Fruit fly (Drosophila melanogaster): Measurements from ENCODE around the gene RpL7-like.

The RpL7-like gene

dm6 chr2L:12103231-12104210, 47.4 kb downstream of the RpL7-like start, which contains the start of the genes Patsas and ThrRS (continued):
- TF ChIP-seq BEAF-32 (GFP tag; optimal IDR thresholded peaks at IDR 0.05), result peak; percentile 38
- TF ChIP-seq CG6765 (GFP tag; optimal IDR thresholded peaks at IDR 0.05), result peak; percentile 43
- TF ChIP-seq ro (GFP tag; IDR thresholded peaks at IDR 0.05), result no peak
- peak; percentile 75 for TF ChIP-seq scrt (GFP tag; optimal IDR thresholded peaks at IDR 0.05)
- TF ChIP-seq CG6654 (GFP tag; optimal IDR thresholded peaks at IDR 0.05), result peak; percentile 67
- TF ChIP-seq Ets65A (GFP tag), result peak; percentile 99
- peak; percentile 71 for TF ChIP-seq CG4328 (GFP tag; optimal IDR thresholded peaks at IDR 0.05)
- TF ChIP-seq ab (GFP tag; optimal IDR thresholded peaks at IDR 0.05), result peak; percentile 60
- peak; percentile 31 for TF ChIP-seq CG34376 (GFP tag; optimal IDR thresholded peaks at IDR 0.05)
- peak; percentile 48 for TF ChIP-seq NK7.1 (GFP tag; optimal IDR thresholded peaks at IDR 0.05)
- no peak for TF ChIP-seq sna (GFP tag; IDR thresholded peaks at IDR 0.05; ENCODE audit: partially characterized antibody)
- TF ChIP-seq CG16863 (GFP tag; optimal IDR thresholded peaks at IDR 0.05), result peak; percentile 55
- TF ChIP-seq tup (GFP tag; optimal IDR thresholded peaks at IDR 0.05), result peak; percentile 28
- TF ChIP-seq emc (GFP tag; optimal IDR thresholded peaks at IDR 0.05), result peak; percentile 61
- peak; percentile 71 for TF ChIP-seq CG14050 (GFP tag; IDR thresholded peaks at IDR 0.05)
- TF ChIP-seq H15 (GFP tag; IDR thresholded peaks at IDR 0.05), result peak; percentile 76; the same call in 2 of the 3 replicates
- TF ChIP-seq nerfin-1 (tag; optimal IDR thresholded peaks at IDR 0.05), result peak; percentile 78
- TF ChIP-seq Fer2 (tag; optimal IDR thresholded peaks at IDR 0.05), result peak; percentile 84
- TF ChIP-seq CG32772 (GFP tag; IDR thresholded peaks at IDR 0.05), result peak; percentile 83
- TF ChIP-seq vnd (GFP tag; IDR thresholded peaks at IDR 0.05; ENCODE audit: partially characterized antibody), result no peak
- peak; percentile 89 for TF ChIP-seq CG9932 (GFP tag; IDR thresholded peaks at IDR 0.05)
- TF ChIP-seq CrebB (tag; optimal IDR thresholded peaks at IDR 0.05), result peak; percentile 43
- peak; percentile 63 for TF ChIP-seq Elba2 (GFP tag; optimal IDR thresholded peaks at IDR 0.05)
- TF ChIP-seq D (optimal IDR thresholded peaks at IDR 0.05), result no peak
- peak; percentile 77 for TF ChIP-seq D (GFP tag; optimal IDR thresholded peaks at IDR 0.05)
- TF ChIP-seq hkb (optimal IDR thresholded peaks at IDR 0.05), result peak; percentile 97
- TF ChIP-seq hkb (GFP tag; IDR thresholded peaks at IDR 0.05), result peak; percentile 81
- no peak for TF ChIP-seq exex (tag; optimal IDR thresholded peaks at IDR 0.05)
- TF ChIP-seq klu (GFP tag; IDR thresholded peaks at IDR 0.05), result peak; percentile 81
- TF ChIP-seq cwo (GFP tag; optimal IDR thresholded peaks at IDR 0.05), result peak; percentile 69
- TF ChIP-seq fu2 (GFP tag; optimal IDR thresholded peaks at IDR 0.05), result peak; percentile 69
- peak; percentile 86 for TF ChIP-seq CG14441 (GFP tag; IDR thresholded peaks at IDR 0.05)
- TF ChIP-seq grau (tag; optimal IDR thresholded peaks at IDR 0.05), result peak; percentile 87
- TF ChIP-seq Rfx (GFP tag; IDR thresholded peaks at IDR 0.05), result peak; percentile 87
- peak; percentile 86 for TF ChIP-seq CG4404 (GFP tag; IDR thresholded peaks at IDR 0.05)
- TF ChIP-seq CG13123 (GFP tag; optimal IDR thresholded peaks at IDR 0.05), result peak; percentile 63
- TF ChIP-seq CG12299 (tag; optimal IDR thresholded peaks at IDR 0.05), result peak; percentile 79
- peak; percentile 97 for TF ChIP-seq CG7357 (GFP tag; IDR thresholded peaks at IDR 0.05)
- peak; percentile 96 for TF ChIP-seq Abd-B (GFP tag; optimal IDR thresholded peaks at IDR 0.05)
- peak; percentile 80 for TF ChIP-seq CG12104 (GFP tag; optimal IDR thresholded peaks at IDR 0.05)
- no peak for TF ChIP-seq CG16779 (GFP tag; IDR thresholded peaks at IDR 0.05)
- no peak for TF ChIP-seq CG17186 (GFP tag; optimal IDR thresholded peaks at IDR 0.05)
- no peak for TF ChIP-seq fru (optimal IDR thresholded peaks at IDR 0.05)
- TF ChIP-seq CG9215 (GFP tag; IDR thresholded peaks at IDR 0.05), result peak; percentile 95
- no peak for TF ChIP-seq tll (GFP tag; optimal IDR thresholded peaks at IDR 0.05)
- TF ChIP-seq az2 (GFP tag; optimal IDR thresholded peaks at IDR 0.05), result peak; percentile 87
- TF ChIP-seq CG14860 (GFP tag; IDR thresholded peaks at IDR 0.05; ENCODE audit: partially characterized antibody), result no peak
- TF ChIP-seq caup (GFP tag; optimal IDR thresholded peaks at IDR 0.05; ENCODE audit: severe bottlenecking), result peak; percentile 86
- TF ChIP-seq CG4360 (GFP tag; IDR thresholded peaks at IDR 0.05), result peak; percentile 90

All from whole organism, embryonic.